Worm (Caenorhabditis elegans) whole organism, young adult: Measurements from ENCODE around the gene C44B9.2.

Source experiments
- B0019.2 ChIP-seq: fragments of 200-800 bp; sonication (Bioruptor generic); conservative IDR thresholded peaks from 2 replicates; pipeline ENCODE4 v1.3.6; 2022; ENCODE audit warnings: missing genetic modification reagents, missing genetic modification characterization, missing compliant biosample characterization
- B0261.1 ChIP-seq: sonication (generic microtip); optimal IDR thresholded peaks from 2 replicates; lab custom pipeline; 2016; ENCODE audit warnings: mild to moderate bottlenecking, missing genetic modification characterization, moderate library complexity, missing compliant biosample characterization
- D2030.7 ChIP-seq: fragments of 200-800 bp; sonication (Bioruptor generic); IDR thresholded peaks from 2 replicates; pipeline ENCODE4 v1.3.6; 2022; ENCODE audit warnings: missing genetic modification reagents, missing genetic modification characterization, missing compliant biosample characterization
- F22D6.2 ChIP-seq: sonication (generic microtip); optimal IDR thresholded peaks from 2 replicates; lab custom pipeline; 2016; ENCODE audit warnings: mild to moderate bottlenecking, missing genetic modification characterization, missing compliant biosample characterization
- F33H1.4 ChIP-seq: fragments of 200-800 bp; sonication (Bioruptor generic); IDR thresholded peaks from 2 replicates; pipeline ENCODE4 v1.3.6; 2022; ENCODE audit warnings: missing genetic modification reagents, missing genetic modification characterization, missing compliant biosample characterization
- F52B5.7 ChIP-seq: sonication (generic microtip); optimal IDR thresholded peaks from 2 replicates; lab custom pipeline; 2016; ENCODE audit warnings: mild to moderate bottlenecking, missing genetic modification characterization, missing compliant biosample characterization
- F55B11.4 ChIP-seq: sonication (generic microtip); optimal IDR thresholded peaks from 2 replicates; lab custom pipeline; 2016; ENCODE audit warnings: missing compliant biosample characterization, missing genetic modification characterization, borderline replicate concordance; ENCODE audit not compliant: insufficient read depth
- K11D2.4 ChIP-seq: fragments of 200-800 bp; sonication (Bioruptor generic); IDR thresholded peaks from 2 replicates; pipeline ENCODE4 v1.3.6; 2022; ENCODE audit warnings: missing genetic modification reagents, missing genetic modification characterization, missing compliant biosample characterization
- T07F8.4 ChIP-seq: sonication (generic microtip); optimal IDR thresholded peaks from 2 replicates; lab custom pipeline; 2016; ENCODE audit warnings: mild to moderate bottlenecking, missing genetic modification characterization, moderate library complexity, missing compliant biosample characterization
- T26A5.8 ChIP-seq: sonication (generic microtip); optimal IDR thresholded peaks from 2 replicates; lab custom pipeline; 2016; ENCODE audit warnings: missing genetic modification characterization, missing compliant biosample characterization
- Y67H2A.10 ChIP-seq: fragments of 200-800 bp; sonication (Bioruptor generic); conservative IDR thresholded peaks from 2 replicates; pipeline ENCODE4 v1.3.6; 2022; ENCODE audit warnings: missing genetic modification reagents, missing genetic modification characterization, missing compliant biosample characterization
- Y95B8A.8 ChIP-seq: fragments of 200-800 bp; sonication (Bioruptor generic); IDR thresholded peaks from 2 replicates; pipeline ENCODE4 v1.3.6; 2022; ENCODE audit warnings: missing genetic modification reagents, missing genetic modification characterization, missing compliant biosample characterization
- akir-1 ChIP-seq: fragments of 200-800 bp; sonication (Bioruptor generic); optimal IDR thresholded peaks from 2 replicates; lab custom pipeline; 2018; ENCODE audit warnings: mild to moderate bottlenecking, missing genetic modification characterization, moderate library complexity, missing compliant biosample characterization
- aptf-2 ChIP-seq: fragments of 200-800 bp; sonication (Bioruptor generic); conservative IDR thresholded peaks from 2 replicates; pipeline ENCODE4 v1.3.6; 2022; ENCODE audit warnings: missing genetic modification reagents, missing genetic modification characterization, missing compliant biosample characterization
- aptf-3 ChIP-seq: fragments of 200-800 bp; sonication (Bioruptor generic); IDR thresholded peaks from 2 replicates; pipeline ENCODE4 v1.3.6; 2022; ENCODE audit warnings: missing genetic modification characterization, missing compliant biosample characterization
- attf-3 ChIP-seq: fragments of 200-800 bp; sonication (Bioruptor generic); conservative IDR thresholded peaks from 2 replicates; pipeline ENCODE4 v1.3.6; 2022; ENCODE audit warnings: missing genetic modification reagents, missing genetic modification characterization, missing compliant biosample characterization
- bed-2 ChIP-seq: fragments of 200-800 bp; sonication (Bioruptor generic); IDR thresholded peaks from 2 replicates; pipeline ENCODE4 v1.3.6; 2022; ENCODE audit warnings: missing genetic modification reagents, missing genetic modification characterization, missing compliant biosample characterization
- cebp-2 ChIP-seq: fragments of 200-800 bp; sonication (Bioruptor generic); IDR thresholded peaks from 2 replicates; pipeline ENCODE4 v1.3.6; 2022; ENCODE audit warnings: missing genetic modification characterization, missing compliant biosample characterization
- ceh-100 ChIP-seq: fragments of 200-800 bp; sonication (Bioruptor generic); IDR thresholded peaks from 2 replicates; pipeline ENCODE4 v1.3.6; 2022; ENCODE audit warnings: missing genetic modification reagents, missing genetic modification characterization, missing compliant biosample characterization
- ceh-27 ChIP-seq: fragments of 200-800 bp; sonication (Bioruptor generic); optimal IDR thresholded peaks from 2 replicates; lab custom pipeline; 2018; ENCODE audit warnings: mild to moderate bottlenecking, missing genetic modification characterization, moderate library complexity, missing compliant biosample characterization
- ceh-79 ChIP-seq: sonication (generic microtip); optimal IDR thresholded peaks from 2 replicates; lab custom pipeline; 2017; ENCODE audit warnings: mild to moderate bottlenecking, missing genetic modification characterization, missing compliant biosample characterization
- chd-7 ChIP-seq: sonication (generic microtip); optimal IDR thresholded peaks from 2 replicates; lab custom pipeline; 2016; ENCODE audit warnings: mild to moderate bottlenecking, missing genetic modification characterization, moderate library complexity, missing compliant biosample characterization
- die-1 ChIP-seq: sonication (generic microtip); optimal IDR thresholded peaks from 2 replicates; lab custom pipeline; 2016; ENCODE audit warnings: missing genotype, mild to moderate bottlenecking, missing genetic modification characterization, missing compliant biosample characterization
- dox-1 ChIP-seq: fragments of 200-800 bp; sonication (Bioruptor generic); IDR thresholded peaks from 2 replicates; pipeline ENCODE4 v1.3.6; 2022; ENCODE audit warnings: missing genetic modification reagents, missing genetic modification characterization, missing compliant biosample characterization
- egrh-3 ChIP-seq: fragments of 200-800 bp; sonication (Bioruptor generic); IDR thresholded peaks from 2 replicates; pipeline ENCODE4 v1.3.6; 2022; ENCODE audit warnings: missing genetic modification reagents, missing genetic modification characterization, missing compliant biosample characterization
- lag-1 ChIP-seq: fragments of 200-800 bp; sonication (Bioruptor generic); IDR thresholded peaks from 2 replicates; pipeline ENCODE4 v1.3.6; 2022; ENCODE audit warnings: missing genetic modification reagents, missing genetic modification characterization, missing compliant biosample characterization
- let-607 ChIP-seq, 2 experiments: fragments of 200-800 bp in 1 of 2; sonication (Bioruptor generic) in 1 of 2; sonication (generic microtip) in 1 of 2; optimal IDR thresholded peaks; 2 replicates each; lab custom pipeline; 2016 to 2018; ENCODE audit warnings: mild to moderate bottlenecking in 2 of 2, missing compliant biosample characterization in 2 of 2, missing genetic modification characterization in 2 of 2, moderate library complexity in 2 of 2, missing genotype in 1 of 2
- lin-35 ChIP-seq, 3 experiments: fragments of 150-350 bp in 2 of 3; sonication (generic microtip) in 1 of 3; optimal IDR thresholded peaks; 2 replicates each; lab custom pipeline; 2014 to 2018; ENCODE audit warnings: missing biosample characterization in 3 of 3, missing genetic modification characterization in 3 of 3, missing genetic modification reagents in 3 of 3
- lir-1 ChIP-seq: fragments of 200-800 bp; sonication (Bioruptor generic); conservative IDR thresholded peaks from 2 replicates; pipeline ENCODE4 v1.3.6; 2022; ENCODE audit warnings: missing genetic modification reagents, missing genetic modification characterization, missing compliant biosample characterization
- madf-3 ChIP-seq: fragments of 200-800 bp; sonication (Bioruptor generic); IDR thresholded peaks from 2 replicates; pipeline ENCODE4 v1.3.6; 2022; ENCODE audit warnings: missing genetic modification reagents, missing genetic modification characterization, missing compliant biosample characterization
- madf-6 ChIP-seq: fragments of 200-800 bp; sonication (Bioruptor generic); IDR thresholded peaks from 2 replicates; pipeline ENCODE4 v1.3.6; 2022; ENCODE audit warnings: missing genetic modification reagents, missing genetic modification characterization, missing compliant biosample characterization
- nfya-1 ChIP-seq: sonication (generic microtip); optimal IDR thresholded peaks from 2 replicates; lab custom pipeline; 2017; ENCODE audit warnings: antibody characterized with exemption, missing compliant biosample characterization, missing genetic modification characterization, borderline replicate concordance; ENCODE audit not compliant: insufficient read depth
- nfya-2 ChIP-seq: fragments of 200-800 bp; sonication (Bioruptor generic); IDR thresholded peaks from 2 replicates; pipeline ENCODE4 v1.3.6; 2022; ENCODE audit warnings: missing genetic modification reagents, missing genetic modification characterization, missing compliant biosample characterization
- nfyb-1 ChIP-seq: fragments of 200-800 bp; sonication (Bioruptor generic); IDR thresholded peaks from 2 replicates; pipeline ENCODE4 v1.3.6; 2022; ENCODE audit warnings: missing genetic modification reagents, missing genetic modification characterization, missing compliant biosample characterization
- rpc-1 ChIP-seq, 2 experiments: fragments of 150-350 bp in 1 of 2; sonication (generic microtip) in 1 of 2; optimal IDR thresholded peaks; 2 replicates each; lab custom pipeline; 2014 to 2018; ENCODE audit warnings: missing biosample characterization in 1 of 2, missing genetic modification characterization in 1 of 2, missing genetic modification reagents in 1 of 2, missing genotype in 1 of 2
- snpc-3.4 ChIP-seq: sonication (generic microtip); optimal IDR thresholded peaks from 2 replicates; lab custom pipeline; 2017; ENCODE audit warnings: missing genetic modification characterization, mild to moderate bottlenecking, missing compliant biosample characterization, antibody characterized with exemption, moderate library complexity, missing genotype, missing genetic modification reagents
- somi-1 ChIP-seq: fragments of 200-800 bp; sonication (Bioruptor generic); optimal IDR thresholded peaks from 2 replicates; lab custom pipeline; 2018; ENCODE audit warnings: mild to moderate bottlenecking, missing genetic modification characterization, missing compliant biosample characterization
- tbx-9 ChIP-seq: sonication (generic microtip); optimal IDR thresholded peaks from 2 replicates; lab custom pipeline; 2016; ENCODE audit warnings: borderline replicate concordance, missing genetic modification characterization, inconsistent platforms, missing compliant biosample characterization
- unc-62 ChIP-seq: fragments of 150-350 bp; optimal IDR thresholded peaks from 2 replicates; lab custom pipeline; 2014; ENCODE audit warnings: missing biosample characterization, missing genetic modification reagents, missing genetic modification characterization
- xnd-1 ChIP-seq: sonication (generic microtip); optimal IDR thresholded peaks from 2 replicates; lab custom pipeline; 2016; ENCODE audit warnings: missing genotype, missing genetic modification reagents, missing genetic modification characterization, missing compliant biosample characterization
- zim-3 ChIP-seq: sonication (generic microtip); optimal IDR thresholded peaks from 2 replicates; lab custom pipeline; 2017; ENCODE audit warnings: mild to moderate bottlenecking, missing genetic modification characterization, moderate library complexity, missing compliant biosample characterization
- ztf-18 ChIP-seq: sonication (generic microtip); optimal IDR thresholded peaks from 2 replicates; lab custom pipeline; 2016; ENCODE audit warnings: missing genotype, mild to moderate bottlenecking, missing genetic modification characterization, missing compliant biosample characterization
- ztf-26 ChIP-seq: sonication (generic microtip); optimal IDR thresholded peaks from 2 replicates; lab custom pipeline; 2017; ENCODE audit warnings: missing genetic modification characterization, missing compliant biosample characterization
- ztf-28 ChIP-seq: fragments of 200-800 bp; sonication (Bioruptor generic); IDR thresholded peaks from 2 replicates; pipeline ENCODE4 v1.3.6; 2022; ENCODE audit warnings: missing genetic modification reagents, missing genetic modification characterization, missing compliant biosample characterization

The C44B9.2 gene

ce11 chrIII:10848858-10849257 is 26.4 kb upstream of the C44B9.2 start, which contains the start of the genes fbxb-85 and hex-3 (continued):
- TF ChIP-seq akir-1 (GFP tag; lab: Kevin White, UChicago), result peak; percentile 25
- TF ChIP-seq nfya-1 (tag; lab: Kevin White, UChicago), result no peak
- peak; percentile 40 to 67 for TF ChIP-seq let-607 (tag; optimal IDR thresholded peaks at IDR 0.05; lab: Kevin White, UChicago)
- TF ChIP-seq lag-1 (GFP tag; lab: Robert Waterston, UW), result 0 out of 2 replicates have a peak, but pooled peaks have one; percentile 35
- TF ChIP-seq lin-35 (GFP tag; optimal IDR thresholded peaks at IDR 0.05; lab: Kevin White, UChicago), result peak; percentile 30 to 95 (median 76)
- TF ChIP-seq F33H1.4 (GFP tag; lab: Robert Waterston, UW), result peak; percentile 78
- peak; percentile 92 for TF ChIP-seq K11D2.4 (GFP tag; lab: Robert Waterston, UW)
- TF ChIP-seq ceh-79 (tag; lab: Kevin White, UChicago), result no peak
- no peak for TF ChIP-seq chd-7
- peak; percentile 86 for TF ChIP-seq ztf-26 (tag; lab: Kevin White, UChicago)

- TF ChIP-seq B0019.2 (GFP tag; lab: Robert Waterston, UW) (no peak), nfya-2 (no peak)
These were observed 19.8 kb upstream of the C44B9.2 start, which contains the start of gene Y39A1C.1 for ce11 chrIII:10855398-10855880. TSS of gene Y39A1C.1 (plus strand) at chrIII:10855448.

- TF ChIP-seq F22D6.2 (no peak), unc-62 (GFP tag; lab: Kevin White, UChicago) (no peak), akir-1 (GFP tag; lab: Kevin White, UChicago) (peak; percentile 77), egrh-3 (GFP tag; lab: Robert Waterston, UW) (no peak), T26A5.8 (tag; lab: Kevin White, UChicago) (no peak), die-1 (no peak), T07F8.4 (tag; lab: Kevin White, UChicago) (no peak), snpc-3.4 (tag; lab: Kevin White, UChicago) (no peak), D2030.7 (peak; percentile 27; the same call in 1 of the 2 replicates), attf-3 (GFP tag; lab: Robert Waterston, UW) (0 out of 2 replicates have a peak, but pooled peaks have one; percentile 12), tbx-9 (tag; lab: Kevin White, UChicago) (no peak), dox-1 (no peak), bed-2 (GFP tag; lab: Robert Waterston, UW) (peak; percentile 56; the same call in 1 of the 2 replicates), madf-6 (GFP tag; lab: Robert Waterston, UW) (no peak), xnd-1 (tag; lab: Kevin White, UChicago) (no peak), aptf-3 (GFP tag; lab: Robert Waterston, UW) (no peak), somi-1 (GFP tag; lab: Kevin White, UChicago) (no peak), Y67H2A.10 (GFP tag; lab: Robert Waterston, UW) (no peak), zim-3 (tag; lab: Kevin White, UChicago) (no peak), ceh-100 (GFP tag; lab: Robert Waterston, UW) (peak; percentile 87), F55B11.4 (tag; lab: Kevin White, UChicago) (no peak), nfyb-1 (GFP tag; lab: Robert Waterston, UW) (no peak), ztf-18 (no peak), Y95B8A.8 (GFP tag; lab: Robert Waterston, UW) (no peak), aptf-2 (peak; percentile 63; the same call in 1 of the 2 replicates), lir-1 (GFP tag; lab: Robert Waterston, UW) (no peak), ceh-27 (GFP tag; lab: Kevin White, UChicago) (peak; percentile 63), cebp-2 (GFP tag; lab: Robert Waterston, UW) (0 out of 2 replicates have a peak, but pooled peaks have one; percentile 28), madf-3 (GFP tag; lab: Robert Waterston, UW) (no peak), rpc-1 (optimal IDR thresholded peaks at IDR 0.05; lab: Kevin White, UChicago) (no peak), rpc-1 (tag; optimal IDR thresholded peaks at IDR 0.05; lab: Kevin White, UChicago) (no peak), F52B5.7 (tag; lab: Kevin White, UChicago) (no peak), lin-35 (GFP tag; optimal IDR thresholded peaks at IDR 0.05; lab: Kevin White, UChicago) (no peak), ceh-79 (tag; lab: Kevin White, UChicago) (no peak), ztf-28 (GFP tag; lab: Robert Waterston, UW) (no peak), B0261.1 (tag; lab: Kevin White, UChicago) (no peak)
These were observed 18.4 kb upstream of the C44B9.2 start for ce11 chrIII:10856830-10857229.
